Worm (Caenorhabditis elegans): ENCODE data around the gene C42C1.8.

The C42C1.8 gene

ce11 chrIV:12290744-12291143 lies at the start of gene C42C1.8:
C42C1.8 (plus strand) TSS chrIV:12291044.
- TF ChIP-seq unc-62 (GFP tag; optimal IDR thresholded peaks at IDR 0.05), result no peak

ce11 chrIV:12244706-12245105 lies 46.1 kb upstream of the C42C1.8 start, which contains the start of gene sre-15:
sre-15 (minus strand) TSS chrIV:12244806.
- no peak for TF ChIP-seq unc-62 (GFP tag; optimal IDR thresholded peaks at IDR 0.05)

- no peak for TF ChIP-seq unc-62 (GFP tag; optimal IDR thresholded peaks at IDR 0.05)
Observed at ce11 chrIV:12252579-12252978, 38.3 kb upstream of the C42C1.8 start, which contains the start of gene dnj-26. dnj-26 (minus strand) TSS chrIV:12252679.

- TF ChIP-seq unc-62 (GFP tag; optimal IDR thresholded peaks at IDR 0.05), result no peak
Observed at ce11 chrIV:12259161-12259870, 31.5 kb upstream of the C42C1.8 start, which contains the start of gene Y39C12A.9. Y39C12A.9 (minus strand) TSS chrIV:12259211.

- no peak for TF ChIP-seq unc-62 (GFP tag; optimal IDR thresholded peaks at IDR 0.05)
Observed at ce11 chrIV:12261353-12261752, 29.5 kb upstream of the C42C1.8 start, which contains the start of gene sre-14. sre-14 (minus strand) TSS chrIV:12261453.

ce11 chrIV:12265877-12266276 lies 25.0 kb upstream of the C42C1.8 start:
- no peak for TF ChIP-seq unc-62 (GFP tag; optimal IDR thresholded peaks at IDR 0.05)

- TF ChIP-seq unc-62 (GFP tag; optimal IDR thresholded peaks at IDR 0.05), result no peak
Observed at ce11 chrIV:12268272-12269045, 22.4 kb upstream of the C42C1.8 start, which contains the start of the genes ppm-1.H and rpl-34. ppm-1.H (minus strand) TSS chrIV:12268322. rpl-34 (plus strand) TSS chrIV:12268995.

- no peak for TF ChIP-seq unc-62 (GFP tag; optimal IDR thresholded peaks at IDR 0.05)
Observed at ce11 chrIV:12270392-12270791, 20.5 kb upstream of the C42C1.8 start, which contains the start of gene C42C1.3. C42C1.3 (minus strand) TSS chrIV:12270492.

ce11 chrIV:12274365-12274764 lies 16.5 kb upstream of the C42C1.8 start:
- no peak for TF ChIP-seq unc-62 (GFP tag; optimal IDR thresholded peaks at IDR 0.05)

- no peak for TF ChIP-seq unc-62 (GFP tag; optimal IDR thresholded peaks at IDR 0.05)
Observed at ce11 chrIV:12275892-12276291, 15.0 kb upstream of the C42C1.8 start, which contains the start of gene vps-8. vps-8 (minus strand) TSS chrIV:12275992.

ce11 chrIV:12278507-12278906 lies 12.3 kb upstream of the C42C1.8 start, which contains the start of the genes tag-335 and vkmt-1:
tag-335 (minus strand) TSS chrIV:12278594.
vkmt-1 (plus strand) TSS chrIV:12278725.
- TF ChIP-seq unc-62 (GFP tag; optimal IDR thresholded peaks at IDR 0.05), result no peak

- no peak for TF ChIP-seq unc-62 (GFP tag; optimal IDR thresholded peaks at IDR 0.05)
Observed at ce11 chrIV:12279340-12279739, 11.5 kb upstream of the C42C1.8 start, which contains the start of gene ltah-1.1. ltah-1.1 (plus strand) TSS chrIV:12279622.

ce11 chrIV:12282157-12282789 lies 8.6 kb upstream of the C42C1.8 start, which contains the start of the genes C42C1.12 and C42C1.19:
C42C1.12 (minus strand) TSS chrIV:12282207.
C42C1.19 (plus strand) TSS chrIV:12282739.
- TF ChIP-seq unc-62 (GFP tag; optimal IDR thresholded peaks at IDR 0.05), result no peak

- no peak for TF ChIP-seq unc-62 (GFP tag; optimal IDR thresholded peaks at IDR 0.05)
Observed at ce11 chrIV:12282873-12283272, 8.0 kb upstream of the C42C1.8 start, which contains the start of gene hpo-12. hpo-12 (plus strand) TSS chrIV:12283173.

ce11 chrIV:12287628-12288027 lies 3.2 kb upstream of the C42C1.8 start, which contains the start of gene erl-1:
erl-1 (plus strand) TSS chrIV:12287928.
- no peak for TF ChIP-seq unc-62 (GFP tag; optimal IDR thresholded peaks at IDR 0.05)

All from whole organism, dauer.